Worm (Caenorhabditis elegans) whole organism, L1 larva: ENCODE results near the gene F31D4.2.

Experiments used
- C04F5.9 ChIP-seq: sonication (generic microtip); optimal IDR thresholded peaks from 2 replicates; lab custom pipeline; 2016; ENCODE audit warnings: missing genetic modification characterization, missing compliant biosample characterization
- C34B4.2 ChIP-seq: sonication (generic microtip); optimal IDR thresholded peaks from 2 replicates; lab custom pipeline; 2017; ENCODE audit warnings: mild to moderate bottlenecking, missing genetic modification characterization, missing compliant biosample characterization
- blmp-1 ChIP-seq: fragments of 150-350 bp; optimal IDR thresholded peaks from 2 replicates; lab custom pipeline; 2014; ENCODE audit warnings: missing biosample characterization, missing genetic modification characterization
- ceh-63 ChIP-seq: fragments of 200-800 bp; sonication (Bioruptor generic); optimal IDR thresholded peaks from 2 replicates; lab custom pipeline; 2018; ENCODE audit warnings: mild to moderate bottlenecking, missing genetic modification characterization, missing compliant biosample characterization
- ceh-8 ChIP-seq: fragments of 200-800 bp; sonication (Bioruptor generic); optimal IDR thresholded peaks from 2 replicates; lab custom pipeline; 2018; ENCODE audit warnings: mild to moderate bottlenecking, missing genetic modification characterization, moderate library complexity, missing compliant biosample characterization
- dpl-1 ChIP-seq, 3 experiments: fragments of 150-350 bp in 2 of 3; sonication (generic microtip) in 1 of 3; optimal IDR thresholded peaks; 2 replicates each; lab custom pipeline; 2014 to 2017; ENCODE audit warnings: missing biosample characterization in 3 of 3, missing genetic modification characterization in 3 of 3, missing genetic modification reagents in 3 of 3
- efl-1 ChIP-seq, 4 experiments: fragments of 150-350 bp; optimal IDR thresholded peaks in 3 of 4; peaks in 1 of 4; 1 replicate in 1 of 4; 2 replicates in 3 of 4; lab custom pipeline; 2014; ENCODE audit warnings: missing biosample characterization in 2 of 4, missing genetic modification characterization in 2 of 4, missing genetic modification reagents in 2 of 4
- egl-13 ChIP-seq: sonication (generic microtip); optimal IDR thresholded peaks from 2 replicates; lab custom pipeline; 2016; ENCODE audit warnings: missing genotype, missing genetic modification reagents, missing genetic modification characterization, missing compliant biosample characterization
- elt-3 ChIP-seq, 6 experiments: fragments of 150-350 bp in 1 of 6; sonication (generic microtip); optimal IDR thresholded peaks; 2 replicates each; lab custom pipeline; 2017 to 2018; ENCODE audit warnings: missing biosample characterization in 6 of 6, missing genetic modification characterization in 6 of 6, inconsistent platforms in 1 of 6
- fkh-4 ChIP-seq: sonication (generic microtip); optimal IDR thresholded peaks from 2 replicates; lab custom pipeline; 2016; ENCODE audit warnings: missing compliant biosample characterization, missing genetic modification characterization, borderline replicate concordance
- grh-1 ChIP-seq: fragments of 200-800 bp; sonication (Bioruptor generic); IDR thresholded peaks from 2 replicates; pipeline ENCODE4 v1.3.6; 2022; ENCODE audit warnings: missing genetic modification reagents, missing genetic modification characterization, missing compliant biosample characterization
- hlh-17 ChIP-seq: fragments of 200-800 bp; sonication (Bioruptor generic); optimal IDR thresholded peaks from 2 replicates; lab custom pipeline; 2018; ENCODE audit warnings: missing genetic modification characterization, mild to moderate bottlenecking, missing compliant biosample characterization, moderate library complexity, borderline replicate concordance
- hlh-4 ChIP-seq: sonication (generic microtip); optimal IDR thresholded peaks from 2 replicates; lab custom pipeline; 2016; ENCODE audit warnings: mild to moderate bottlenecking, missing genetic modification characterization, missing compliant biosample characterization
- isw-1 ChIP-seq: fragments of 200-800 bp; sonication (Bioruptor generic); IDR thresholded peaks from 2 replicates; pipeline ENCODE4 v1.3.6; 2022; ENCODE audit warnings: missing genetic modification characterization, missing compliant biosample characterization
- jun-1 ChIP-seq: fragments of 150-350 bp; optimal IDR thresholded peaks from 2 replicates; lab custom pipeline; 2014; ENCODE audit warnings: missing biosample characterization, missing genetic modification reagents, missing genetic modification characterization
- lin-14 ChIP-seq: fragments of 200-800 bp; sonication (Bioruptor generic); optimal IDR thresholded peaks from 2 replicates; lab custom pipeline; 2018; ENCODE audit warnings: mild to moderate bottlenecking, missing genetic modification characterization, moderate library complexity, missing compliant biosample characterization
- lin-39 ChIP-seq: fragments of 150-350 bp; optimal IDR thresholded peaks from 2 replicates; lab custom pipeline; 2014; ENCODE audit warnings: missing biosample characterization, missing genetic modification reagents, missing genetic modification characterization
- mef-2 ChIP-seq: fragments of 150-350 bp; optimal IDR thresholded peaks from 2 replicates; lab custom pipeline; 2014; ENCODE audit warnings: missing biosample characterization, missing genetic modification characterization
- mep-1 ChIP-seq: fragments of 150-350 bp; optimal IDR thresholded peaks from 2 replicates; lab custom pipeline; 2014; ENCODE audit warnings: missing biosample characterization, missing genetic modification characterization
- nhr-237 ChIP-seq: fragments of 150-350 bp; optimal IDR thresholded peaks from 2 replicates; lab custom pipeline; 2014; ENCODE audit warnings: missing biosample characterization, missing genetic modification characterization
- nhr-84 ChIP-seq: sonication (generic microtip); optimal IDR thresholded peaks from 2 replicates; lab custom pipeline; 2017; ENCODE audit warnings: missing biosample characterization, missing genetic modification characterization
- nhr-85 ChIP-seq: sonication (generic microtip); peaks from one replicate; lab custom pipeline; 2016; ENCODE audit warnings: missing genetic modification characterization, inconsistent platforms, missing compliant biosample characterization
- tlp-1 ChIP-seq: fragments of 150-350 bp; optimal IDR thresholded peaks from 2 replicates; lab custom pipeline; 2014; ENCODE audit warnings: missing biosample characterization, missing genetic modification characterization
- vab-15 ChIP-seq: sonication (generic microtip); optimal IDR thresholded peaks from 2 replicates; lab custom pipeline; 2017; ENCODE audit warnings: missing genotype, mild to moderate bottlenecking, missing genetic modification characterization, missing compliant biosample characterization
- xbp-1 ChIP-seq: sonication (generic microtip); optimal IDR thresholded peaks from 2 replicates; lab custom pipeline; 2016; ENCODE audit warnings: missing genetic modification characterization, missing compliant biosample characterization
- zip-4 ChIP-seq: fragments of 200-800 bp; sonication (Bioruptor generic); optimal IDR thresholded peaks from 2 replicates; lab custom pipeline; 2018; ENCODE audit warnings: mild to moderate bottlenecking, missing genetic modification characterization, moderate library complexity, missing compliant biosample characterization
- ztf-11 ChIP-seq, 2 experiments: sonication (generic microtip); optimal IDR thresholded peaks; 2 replicates each; lab custom pipeline; 2016 to 2017; ENCODE audit warnings: missing genetic modification characterization in 2 of 2, missing biosample characterization in 1 of 2, missing compliant biosample characterization in 1 of 2
- ztf-4 ChIP-seq: fragments of 150-350 bp; optimal IDR thresholded peaks from 2 replicates; lab custom pipeline; 2014; ENCODE audit warnings: missing biosample characterization, missing genetic modification characterization

Gene F31D4.2

ce11 chrV:20826618-20827017 lies 18.7 kb downstream of the F31D4.2 start:
- TF ChIP-seq vab-15 (tag; lab: Kevin White, UChicago) = no peak
- TF ChIP-seq hlh-17 (GFP tag; lab: Kevin White, UChicago) = no peak
- TF ChIP-seq xbp-1 = no peak
- no peak for TF ChIP-seq nhr-237 (tag; lab: Kevin White, UChicago)
- TF ChIP-seq lin-14 (GFP tag; lab: Kevin White, UChicago) = no peak
- TF ChIP-seq isw-1 = no peak
- TF ChIP-seq mef-2 (tag; lab: Kevin White, UChicago) = no peak

ce11 chrV:20824962-20825609 lies 20.3 kb downstream of the F31D4.2 start, which contains the start of the genes gcy-22 and grl-14:
Gene gcy-22, minus strand, starts transcription at chrV:20825062.
Gene grl-14, plus strand, starts transcription at chrV:20825559.
- TF ChIP-seq ceh-63 (GFP tag; lab: Kevin White, UChicago) (no peak), fkh-4 (tag; lab: Kevin White, UChicago) (no peak), ceh-8 (GFP tag; lab: Kevin White, UChicago) (no peak), C04F5.9 (tag; lab: Kevin White, UChicago) (no peak), nhr-237 (tag; lab: Kevin White, UChicago) (no peak), tlp-1 (tag; lab: Kevin White, UChicago) (no peak)

ce11 chrV:20820033-20820432 lies 25.3 kb downstream of the F31D4.2 start, which contains the start of gene T03D8.6:
Gene T03D8.6, minus strand, starts transcription at chrV:20820330.
- TF ChIP-seq ztf-11 (tag; optimal IDR thresholded peaks at IDR 0.05; lab: Kevin White, UChicago) (no peak), hlh-4 (no peak), blmp-1 (tag; lab: Kevin White, UChicago) (peak; percentile 68), elt-3 (tag; optimal IDR thresholded peaks at IDR 0.05; lab: Kevin White, UChicago) (no peak)

ce11 chrV:20815842-20816241 lies 29.5 kb downstream of the F31D4.2 start, which contains the start of gene sshk-1:
Gene sshk-1, plus strand, starts transcription at chrV:20816142.
- TF ChIP-seq elt-3 (tag; optimal IDR thresholded peaks at IDR 0.05; lab: Kevin White, UChicago) = no peak
- no peak for TF ChIP-seq grh-1 (GFP tag; lab: Robert Waterston, UW)
- TF ChIP-seq efl-1 (optimal IDR thresholded peaks at IDR 0.05; lab: Kevin White, UChicago) = no peak
- TF ChIP-seq efl-1 (GFP tag; optimal IDR thresholded peaks at IDR 0.05 in 1 of 2; lab: Kevin White, UChicago) = no peak
- no peak for TF ChIP-seq jun-1 (tag; lab: Kevin White, UChicago)
- no peak for TF ChIP-seq zip-4 (GFP tag; lab: Kevin White, UChicago)
- TF ChIP-seq nhr-84 = no peak
- no peak for TF ChIP-seq egl-13 (tag; lab: Kevin White, UChicago)
- TF ChIP-seq blmp-1 (tag; lab: Kevin White, UChicago) = no peak
- TF ChIP-seq xbp-1 = no peak
- TF ChIP-seq mep-1 (tag; lab: Kevin White, UChicago) = no peak
- TF ChIP-seq ztf-4 (tag; lab: Kevin White, UChicago) = no peak
- TF ChIP-seq dpl-1 (GFP tag; optimal IDR thresholded peaks at IDR 0.05; lab: Kevin White, UChicago) = no peak
- TF ChIP-seq C34B4.2 (tag; lab: Kevin White, UChicago) = no peak
- TF ChIP-seq, all 84 proteins: peak for 0

ce11 chrV:20814424-20814823 lies 30.9 kb downstream of the F31D4.2 start, which contains the start of gene Y44A6D.7:
Gene Y44A6D.7, plus strand, starts transcription at chrV:20814724.
- TF ChIP-seq lin-39 (tag; lab: Kevin White, UChicago) (no peak), nhr-85 (tag; lab: Kevin White, UChicago) (peak; percentile 30)

- TF ChIP-seq nhr-237 (tag; lab: Kevin White, UChicago) = no peak
- no peak for TF ChIP-seq elt-3 (tag; optimal IDR thresholded peaks at IDR 0.05; lab: Kevin White, UChicago)
- no peak for TF ChIP-seq efl-1 (optimal IDR thresholded peaks at IDR 0.05; lab: Kevin White, UChicago)
- peak in 1 of 2 experiments; percentile 7 for TF ChIP-seq efl-1 (GFP tag; optimal IDR thresholded peaks at IDR 0.05 in 1 of 2; lab: Kevin White, UChicago)
- TF ChIP-seq lin-14 (GFP tag; lab: Kevin White, UChicago) = peak; percentile 56
These were observed 31.7 kb downstream of the F31D4.2 start for ce11 chrV:20813646-20814045.
